Worm (Caenorhabditis elegans) whole organism, young adult: ENCODE results near the gene C40A11.3.

Experiments used
- D2030.7 ChIP-seq: fragments of 200-800 bp; sonication (Bioruptor generic); IDR thresholded peaks from 2 replicates; pipeline ENCODE4 v1.3.6; 2022; ENCODE audit warnings: missing genetic modification reagents, missing genetic modification characterization, missing compliant biosample characterization
- F49E8.2 ChIP-seq: sonication (generic microtip); optimal IDR thresholded peaks from 3 replicates; lab custom pipeline; 2017; ENCODE audit warnings: missing genetic modification characterization, mild to moderate bottlenecking, missing compliant biosample characterization, antibody characterized with exemption, moderate library complexity; ENCODE audit not compliant: insufficient read depth
- F57A8.1 ChIP-seq: fragments of 200-800 bp; sonication (Bioruptor generic); optimal IDR thresholded peaks from 2 replicates; lab custom pipeline; 2018; ENCODE audit warnings: mild to moderate bottlenecking, missing genetic modification characterization, moderate library complexity, missing compliant biosample characterization
- F57C9.4 ChIP-seq: sonication (generic microtip); optimal IDR thresholded peaks from 2 replicates; lab custom pipeline; 2017; ENCODE audit warnings: mild to moderate bottlenecking, missing genetic modification characterization, missing compliant biosample characterization
- K12H6.12 ChIP-seq: fragments of 200-800 bp; sonication (Bioruptor generic); optimal IDR thresholded peaks from 2 replicates; lab custom pipeline; 2018; ENCODE audit warnings: mild to moderate bottlenecking, missing genetic modification characterization, missing compliant biosample characterization
- Y53F4B.3 ChIP-seq: fragments of 200-800 bp; sonication (Bioruptor generic); IDR thresholded peaks from 2 replicates; pipeline ENCODE4 v1.3.6; 2022; ENCODE audit warnings: missing genetic modification reagents, missing genetic modification characterization, missing compliant biosample characterization
- Y53G8AR.9 ChIP-seq: fragments of 200-800 bp; sonication (Bioruptor generic); conservative IDR thresholded peaks from 2 replicates; pipeline ENCODE4 v1.3.6; 2022; ENCODE audit warnings: missing genetic modification reagents, missing genetic modification characterization, missing compliant biosample characterization
- atf-7 ChIP-seq: sonication (generic microtip); optimal IDR thresholded peaks from 2 replicates; lab custom pipeline; 2017; ENCODE audit warnings: mild to moderate bottlenecking, missing genetic modification characterization, missing compliant biosample characterization
- athp-1 ChIP-seq: sonication (generic microtip); optimal IDR thresholded peaks from 2 replicates; lab custom pipeline; 2017; ENCODE audit warnings: mild to moderate bottlenecking, missing genetic modification characterization, missing compliant biosample characterization
- attf-5 ChIP-seq: fragments of 200-800 bp; sonication (Bioruptor generic); optimal IDR thresholded peaks from 2 replicates; lab custom pipeline; 2018; ENCODE audit warnings: mild to moderate bottlenecking, missing genetic modification characterization, missing compliant biosample characterization
- attf-6 ChIP-seq: fragments of 200-800 bp; sonication (Bioruptor generic); IDR thresholded peaks from 2 replicates; pipeline ENCODE4 v1.3.6; 2022; ENCODE audit warnings: missing genetic modification reagents, missing genetic modification characterization, missing compliant biosample characterization
- cebp-2 ChIP-seq: fragments of 200-800 bp; sonication (Bioruptor generic); IDR thresholded peaks from 2 replicates; pipeline ENCODE4 v1.3.6; 2022; ENCODE audit warnings: missing genetic modification characterization, missing compliant biosample characterization
- ceh-40 ChIP-seq: fragments of 200-800 bp; sonication (Bioruptor generic); IDR thresholded peaks from 2 replicates; pipeline ENCODE4 v1.3.6; 2022; ENCODE audit warnings: missing genetic modification characterization, missing compliant biosample characterization
- die-1 ChIP-seq: sonication (generic microtip); optimal IDR thresholded peaks from 2 replicates; lab custom pipeline; 2016; ENCODE audit warnings: missing genotype, mild to moderate bottlenecking, missing genetic modification characterization, missing compliant biosample characterization
- egl-44 ChIP-seq: fragments of 200-800 bp; sonication (Bioruptor generic); IDR thresholded peaks from 2 replicates; pipeline ENCODE4 v1.3.6; 2022; ENCODE audit warnings: missing genetic modification reagents, missing genetic modification characterization, missing compliant biosample characterization
- egrh-3 ChIP-seq: fragments of 200-800 bp; sonication (Bioruptor generic); IDR thresholded peaks from 2 replicates; pipeline ENCODE4 v1.3.6; 2022; ENCODE audit warnings: missing genetic modification reagents, missing genetic modification characterization, missing compliant biosample characterization
- ekl-4 ChIP-seq: fragments of 200-800 bp; sonication (Bioruptor generic); IDR thresholded peaks from 2 replicates; pipeline ENCODE4 v1.3.6; 2022; ENCODE audit warnings: missing genetic modification reagents, missing genetic modification characterization, missing compliant biosample characterization
- ets-4 ChIP-seq: fragments of 200-800 bp; sonication (Bioruptor generic); optimal IDR thresholded peaks from 2 replicates; lab custom pipeline; 2018; ENCODE audit warnings: mild to moderate bottlenecking, missing genetic modification characterization, missing compliant biosample characterization
- fkh-3 ChIP-seq: sonication (generic microtip); optimal IDR thresholded peaks from 2 replicates; lab custom pipeline; 2016; ENCODE audit warnings: mild to moderate bottlenecking, missing genetic modification characterization, missing compliant biosample characterization
- gei-17 ChIP-seq: fragments of 200-800 bp; sonication (Bioruptor generic); optimal IDR thresholded peaks from 2 replicates; lab custom pipeline; 2018; ENCODE audit warnings: mild to moderate bottlenecking, missing genetic modification characterization, missing compliant biosample characterization
- hlh-12 ChIP-seq: sonication (generic microtip); optimal IDR thresholded peaks from 2 replicates; lab custom pipeline; 2016; ENCODE audit warnings: missing genetic modification characterization, missing compliant biosample characterization
- hmg-1.2 ChIP-seq: fragments of 200-800 bp; sonication (Bioruptor generic); IDR thresholded peaks from 2 replicates; pipeline ENCODE4 v1.3.6; 2022; ENCODE audit warnings: missing genetic modification reagents, missing genetic modification characterization, missing compliant biosample characterization
- let-607 ChIP-seq, 2 experiments: fragments of 200-800 bp in 1 of 2; sonication (Bioruptor generic) in 1 of 2; sonication (generic microtip) in 1 of 2; optimal IDR thresholded peaks; 2 replicates each; lab custom pipeline; 2016 to 2018; ENCODE audit warnings: mild to moderate bottlenecking in 2 of 2, missing compliant biosample characterization in 2 of 2, missing genetic modification characterization in 2 of 2, moderate library complexity in 2 of 2, missing genotype in 1 of 2
- lin-35 ChIP-seq, 3 experiments: fragments of 150-350 bp in 2 of 3; sonication (generic microtip) in 1 of 3; optimal IDR thresholded peaks; 2 replicates each; lab custom pipeline; 2014 to 2018; ENCODE audit warnings: missing biosample characterization in 3 of 3, missing genetic modification characterization in 3 of 3, missing genetic modification reagents in 3 of 3
- lir-1 ChIP-seq: fragments of 200-800 bp; sonication (Bioruptor generic); conservative IDR thresholded peaks from 2 replicates; pipeline ENCODE4 v1.3.6; 2022; ENCODE audit warnings: missing genetic modification reagents, missing genetic modification characterization, missing compliant biosample characterization
- madf-10 ChIP-seq: sonication (generic microtip); optimal IDR thresholded peaks from 2 replicates; lab custom pipeline; 2016; ENCODE audit warnings: mild to moderate bottlenecking, missing genetic modification characterization, missing compliant biosample characterization
- madf-8 ChIP-seq: fragments of 200-800 bp; sonication (Bioruptor generic); conservative IDR thresholded peaks from 2 replicates; pipeline ENCODE4 v1.3.6; 2022; ENCODE audit warnings: missing genetic modification reagents, missing genetic modification characterization, missing compliant biosample characterization
- mcd-1 ChIP-seq: fragments of 200-800 bp; sonication (Bioruptor generic); IDR thresholded peaks from 2 replicates; pipeline ENCODE4 v1.3.6; 2022; ENCODE audit warnings: missing genetic modification reagents, missing genetic modification characterization, missing compliant biosample characterization
- mes-4 ChIP-seq: sonication (generic microtip); optimal IDR thresholded peaks from 2 replicates; lab custom pipeline; 2016; ENCODE audit warnings: missing genotype, missing genetic modification characterization, missing compliant biosample characterization
- mxl-1 ChIP-seq: sonication (generic microtip); optimal IDR thresholded peaks from 2 replicates; lab custom pipeline; 2016; ENCODE audit warnings: missing genetic modification characterization, missing compliant biosample characterization
- nhr-80 ChIP-seq: sonication (generic microtip); optimal IDR thresholded peaks from 2 replicates; lab custom pipeline; 2016; ENCODE audit warnings: missing genetic modification characterization, missing compliant biosample characterization
- pha-4 ChIP-seq: fragments of 150-350 bp; sonication (generic microtip); optimal IDR thresholded peaks from 2 replicates; lab custom pipeline; 2014; ENCODE audit warnings: missing biosample characterization, missing genetic modification reagents, missing genetic modification characterization
- repo-1 ChIP-seq: sonication (generic microtip); optimal IDR thresholded peaks from 2 replicates; lab custom pipeline; 2017; ENCODE audit warnings: mild to moderate bottlenecking, missing genetic modification characterization, missing compliant biosample characterization
- somi-1 ChIP-seq: fragments of 200-800 bp; sonication (Bioruptor generic); optimal IDR thresholded peaks from 2 replicates; lab custom pipeline; 2018; ENCODE audit warnings: mild to moderate bottlenecking, missing genetic modification characterization, missing compliant biosample characterization
- tlf-1 ChIP-seq: fragments of 200-800 bp; sonication (Bioruptor generic); optimal IDR thresholded peaks from 2 replicates; lab custom pipeline; 2018; ENCODE audit warnings: mild to moderate bottlenecking, missing genetic modification characterization, missing compliant biosample characterization
- unc-62 ChIP-seq: fragments of 150-350 bp; optimal IDR thresholded peaks from 2 replicates; lab custom pipeline; 2014; ENCODE audit warnings: missing biosample characterization, missing genetic modification reagents, missing genetic modification characterization
- ztf-26 ChIP-seq: sonication (generic microtip); optimal IDR thresholded peaks from 2 replicates; lab custom pipeline; 2017; ENCODE audit warnings: missing genetic modification characterization, missing compliant biosample characterization
- ztf-28 ChIP-seq: fragments of 200-800 bp; sonication (Bioruptor generic); IDR thresholded peaks from 2 replicates; pipeline ENCODE4 v1.3.6; 2022; ENCODE audit warnings: missing genetic modification reagents, missing genetic modification characterization, missing compliant biosample characterization

Gene C40A11.3

DNA sequence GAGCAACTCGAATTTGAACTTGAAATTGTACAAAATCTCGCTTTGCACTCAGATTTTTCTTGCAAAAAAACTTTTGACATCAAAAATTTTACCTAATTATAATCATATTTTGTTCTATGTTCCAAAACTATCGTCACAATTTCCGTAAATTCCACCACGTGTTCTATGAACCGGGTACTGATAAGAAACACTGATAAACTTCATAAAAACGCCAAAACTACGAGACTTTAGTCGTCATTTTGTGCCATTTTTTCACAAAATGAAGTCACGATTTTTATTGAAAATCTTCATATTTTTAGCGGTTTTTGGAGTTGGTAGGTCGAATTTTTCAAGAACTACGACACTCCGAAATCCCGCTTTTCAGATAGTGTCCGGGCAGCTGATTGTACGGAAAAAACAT, 35.8 kb downstream of the C40A11.3 start, which contains the start of gene gba-1:
TSS of gene gba-1 (plus strand) at position 54 of the 400 bp plus-strand sequence.
- TF ChIP-seq nhr-80 (peak; percentile 38), egrh-3 (no peak)

DNA sequence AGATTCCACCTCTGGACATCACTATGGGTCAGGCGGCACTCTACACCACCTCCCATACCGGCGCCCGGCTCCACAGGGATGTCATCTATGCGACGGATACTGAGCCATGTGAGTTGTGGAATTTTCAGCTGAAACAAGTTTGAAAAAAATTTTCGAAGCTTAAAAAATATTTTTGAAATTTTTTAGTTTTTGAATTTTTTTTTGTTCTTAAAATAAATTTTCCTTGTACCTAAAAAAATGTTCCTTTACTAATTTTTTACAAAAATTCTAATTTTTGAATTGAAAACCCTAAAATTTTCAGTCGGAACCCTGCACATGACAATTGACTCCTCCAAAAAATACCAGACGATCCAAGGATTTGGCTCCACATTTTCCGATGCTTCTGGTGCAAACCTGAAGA, 36.8 kb downstream of the C40A11.3 start:
- no peak for TF ChIP-seq madf-8 (GFP tag; lab: Robert Waterston, UW)
- TF ChIP-seq F57C9.4 (tag; lab: Kevin White, UChicago) = no peak
- TF ChIP-seq madf-10 (tag; lab: Kevin White, UChicago) = no peak

DNA sequence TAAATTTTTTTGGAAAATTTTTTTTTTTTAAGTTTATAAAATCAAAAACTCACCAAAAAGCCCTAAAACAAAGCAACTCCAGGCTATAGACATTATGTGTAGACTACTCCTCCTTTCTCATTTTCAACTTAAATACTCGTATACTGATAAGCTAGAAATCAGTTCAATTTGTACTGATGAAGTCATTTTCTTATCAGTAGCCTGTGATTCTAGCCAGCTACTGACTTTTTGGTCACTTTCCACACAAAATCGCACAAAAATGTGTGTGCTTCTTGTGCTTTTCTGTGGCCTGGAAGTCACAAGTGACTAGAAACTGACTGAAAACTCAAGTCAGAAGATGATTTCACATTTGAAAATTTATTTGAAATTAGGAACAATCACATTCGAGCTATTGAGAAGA, 45.4 kb downstream of the C40A11.3 start, which contains the start of gene gba-2:
TSS of gene gba-2 (minus strand) at position 106 of the 400 bp plus-strand sequence.
- TF ChIP-seq nhr-80 (peak; percentile 50), tlf-1 (no peak)

DNA sequence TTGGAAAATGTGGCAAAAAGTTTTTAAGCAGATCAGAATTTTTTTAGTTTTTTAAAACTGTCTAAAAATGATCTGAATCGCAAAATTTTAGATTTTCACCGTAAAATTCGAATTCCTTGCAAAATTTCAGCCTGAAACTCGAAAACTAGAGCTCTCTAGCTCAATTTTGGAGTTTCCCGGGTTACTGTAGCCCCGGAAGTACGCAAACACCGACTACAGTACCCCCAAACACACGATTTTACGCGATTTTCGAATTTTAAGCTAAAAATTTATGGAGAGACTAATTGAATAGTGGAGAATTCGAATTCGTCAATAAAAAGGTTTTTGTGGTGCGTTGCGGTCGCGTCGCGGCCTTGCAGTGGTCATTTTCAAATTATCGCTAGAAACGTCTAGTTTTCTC, 45.8 kb downstream of the C40A11.3 start:
- TF ChIP-seq Y53F4B.3 (GFP tag; lab: Robert Waterston, UW) (no peak), unc-62 (GFP tag; lab: Kevin White, UChicago) (no peak), atf-7 (tag; lab: Kevin White, UChicago) (no peak), cebp-2 (GFP tag; lab: Robert Waterston, UW) (no peak), ekl-4 (no peak), hlh-12 (tag; lab: Kevin White, UChicago) (no peak), mxl-1 (tag; lab: Kevin White, UChicago) (no peak), mcd-1 (GFP tag; lab: Robert Waterston, UW) (no peak), gei-17 (GFP tag; lab: Kevin White, UChicago) (no peak), attf-5 (GFP tag; lab: Kevin White, UChicago) (no peak), mes-4 (tag; lab: Kevin White, UChicago) (no peak), ztf-26 (tag; lab: Kevin White, UChicago) (no peak), F57A8.1 (GFP tag; lab: Kevin White, UChicago) (no peak)

DNA sequence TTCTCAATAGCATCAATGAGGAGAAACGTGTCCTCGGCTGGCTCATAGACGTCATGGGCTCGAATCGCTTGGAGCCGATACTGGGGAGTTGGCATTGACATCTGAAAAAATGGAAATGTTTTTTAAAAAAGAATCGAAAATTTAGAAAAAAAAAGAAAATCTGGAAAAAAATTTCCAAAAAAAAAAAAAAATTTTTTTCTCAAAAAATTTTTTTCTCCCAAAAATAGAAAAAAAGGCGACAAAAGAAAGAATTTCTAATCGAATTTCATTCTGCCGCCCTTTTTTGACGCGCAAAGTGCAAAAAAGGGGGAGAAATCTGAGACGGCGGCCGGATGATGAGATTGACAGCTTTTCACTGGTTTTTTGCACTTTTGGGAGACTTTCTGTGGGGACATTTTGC, 48.4 kb downstream of the C40A11.3 start, which contains the start of gene mtq-2:
TSS of gene mtq-2 (minus strand) at position 101 of the 400 bp plus-strand sequence.
- no peak for TF ChIP-seq lin-35 (GFP tag; optimal IDR thresholded peaks at IDR 0.05; lab: Kevin White, UChicago)
- TF ChIP-seq gei-17 (GFP tag; lab: Kevin White, UChicago) = no peak
- TF ChIP-seq lir-1 (GFP tag; lab: Robert Waterston, UW) = no peak
- TF ChIP-seq athp-1 (tag; lab: Kevin White, UChicago) = no peak
- no peak for TF ChIP-seq attf-6 (GFP tag; lab: Robert Waterston, UW)
- no peak for TF ChIP-seq egrh-3
- TF ChIP-seq ztf-28 (GFP tag; lab: Robert Waterston, UW) = no peak
- TF ChIP-seq Y53G8AR.9 (GFP tag; lab: Robert Waterston, UW) = no peak
- no peak for TF ChIP-seq cebp-2 (GFP tag; lab: Robert Waterston, UW)

DNA sequence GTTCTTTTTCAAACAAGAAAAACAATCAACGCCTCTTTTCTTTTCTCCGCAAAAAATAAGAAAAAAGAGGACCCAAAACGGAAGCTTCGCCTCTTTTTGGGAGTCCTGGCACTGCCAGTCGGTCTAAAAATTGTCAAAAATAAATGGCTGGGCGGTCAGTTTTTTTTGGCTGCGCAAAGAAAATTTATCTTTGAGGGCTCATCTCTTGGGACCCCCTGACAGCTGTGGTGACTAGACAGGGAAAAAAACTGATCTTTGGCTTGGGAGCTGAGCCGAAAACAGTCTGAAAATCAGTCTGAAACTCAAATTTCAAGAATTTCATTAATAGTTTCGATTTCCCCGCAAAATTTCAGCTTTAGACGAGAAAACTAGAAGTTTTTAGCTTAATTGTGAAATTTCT, 49.6 kb downstream of the C40A11.3 start:
- TF ChIP-seq egrh-3 (no peak), Y53G8AR.9 (GFP tag; lab: Robert Waterston, UW) (no peak), hlh-12 (tag; lab: Kevin White, UChicago) (no peak), K12H6.12 (tag; lab: Kevin White, UChicago) (no peak), repo-1 (tag; lab: Kevin White, UChicago) (no peak), fkh-3 (no peak), somi-1 (GFP tag; lab: Kevin White, UChicago) (no peak), let-607 (tag; optimal IDR thresholded peaks at IDR 0.05; lab: Kevin White, UChicago) (no peak), ceh-40 (GFP tag; lab: Robert Waterston, UW) (no peak), F49E8.2 (no peak), die-1 (tag; lab: Kevin White, UChicago) (no peak), pha-4 (tag; lab: Kevin White, UChicago) (no peak), ets-4 (GFP tag; lab: Kevin White, UChicago) (no peak), egl-44 (no peak), atf-7 (tag; lab: Kevin White, UChicago) (no peak), hmg-1.2 (GFP tag; lab: Robert Waterston, UW) (no peak), tlf-1 (no peak), D2030.7 (GFP tag; lab: Robert Waterston, UW) (no peak)
